Worm (Caenorhabditis elegans) whole organism, young adult: ENCODE results near the gene srd-32.

Source experiments
- B0035.1 ChIP-seq: sonication (generic microtip); optimal IDR thresholded peaks from 2 replicates; lab custom pipeline; 2016; ENCODE audit warnings: missing genetic modification characterization, mild to moderate bottlenecking, missing compliant biosample characterization, missing genotype, missing genetic modification reagents
- F10E7.11 ChIP-seq: sonication (generic microtip); optimal IDR thresholded peaks from 2 replicates; lab custom pipeline; 2017; ENCODE audit warnings: mild to moderate bottlenecking, missing genetic modification characterization, moderate library complexity, missing compliant biosample characterization
- F33H1.4 ChIP-seq: fragments of 200-800 bp; sonication (Bioruptor generic); IDR thresholded peaks from 2 replicates; pipeline ENCODE4 v1.3.6; 2022; ENCODE audit warnings: missing genetic modification reagents, missing genetic modification characterization, missing compliant biosample characterization
- F57A8.1 ChIP-seq: fragments of 200-800 bp; sonication (Bioruptor generic); optimal IDR thresholded peaks from 2 replicates; lab custom pipeline; 2018; ENCODE audit warnings: mild to moderate bottlenecking, missing genetic modification characterization, moderate library complexity, missing compliant biosample characterization
- Y56A3A.18 ChIP-seq: fragments of 200-800 bp; sonication (Bioruptor generic); IDR thresholded peaks from 2 replicates; pipeline ENCODE4 v1.3.6; 2022; ENCODE audit warnings: missing genetic modification reagents, missing genetic modification characterization, missing compliant biosample characterization
- Y67H2A.10 ChIP-seq: fragments of 200-800 bp; sonication (Bioruptor generic); conservative IDR thresholded peaks from 2 replicates; pipeline ENCODE4 v1.3.6; 2022; ENCODE audit warnings: missing genetic modification reagents, missing genetic modification characterization, missing compliant biosample characterization
- athp-1 ChIP-seq: sonication (generic microtip); optimal IDR thresholded peaks from 2 replicates; lab custom pipeline; 2017; ENCODE audit warnings: mild to moderate bottlenecking, missing genetic modification characterization, missing compliant biosample characterization
- attf-5 ChIP-seq: fragments of 200-800 bp; sonication (Bioruptor generic); optimal IDR thresholded peaks from 2 replicates; lab custom pipeline; 2018; ENCODE audit warnings: mild to moderate bottlenecking, missing genetic modification characterization, missing compliant biosample characterization
- ccch-3 ChIP-seq: fragments of 200-800 bp; sonication (Bioruptor generic); optimal IDR thresholded peaks from 2 replicates; lab custom pipeline; 2018; ENCODE audit warnings: mild to moderate bottlenecking, missing genetic modification characterization, missing compliant biosample characterization
- ceh-40 ChIP-seq: fragments of 200-800 bp; sonication (Bioruptor generic); IDR thresholded peaks from 2 replicates; pipeline ENCODE4 v1.3.6; 2022; ENCODE audit warnings: missing genetic modification characterization, missing compliant biosample characterization
- die-1 ChIP-seq: sonication (generic microtip); optimal IDR thresholded peaks from 2 replicates; lab custom pipeline; 2016; ENCODE audit warnings: missing genotype, mild to moderate bottlenecking, missing genetic modification characterization, missing compliant biosample characterization
- egl-18 ChIP-seq: fragments of 200-800 bp; sonication (Bioruptor generic); IDR thresholded peaks from 2 replicates; pipeline ENCODE4 v1.3.6; 2022; ENCODE audit warnings: missing genetic modification reagents, missing genetic modification characterization, missing compliant biosample characterization
- egrh-3 ChIP-seq: fragments of 200-800 bp; sonication (Bioruptor generic); IDR thresholded peaks from 2 replicates; pipeline ENCODE4 v1.3.6; 2022; ENCODE audit warnings: missing genetic modification reagents, missing genetic modification characterization, missing compliant biosample characterization
- gei-17 ChIP-seq: fragments of 200-800 bp; sonication (Bioruptor generic); optimal IDR thresholded peaks from 2 replicates; lab custom pipeline; 2018; ENCODE audit warnings: mild to moderate bottlenecking, missing genetic modification characterization, missing compliant biosample characterization
- him-1 ChIP-seq: sonication (generic microtip); optimal IDR thresholded peaks from 2 replicates; lab custom pipeline; 2016; ENCODE audit warnings: missing genotype, missing genetic modification reagents, missing genetic modification characterization, missing compliant biosample characterization
- hmg-1.2 ChIP-seq: fragments of 200-800 bp; sonication (Bioruptor generic); IDR thresholded peaks from 2 replicates; pipeline ENCODE4 v1.3.6; 2022; ENCODE audit warnings: missing genetic modification reagents, missing genetic modification characterization, missing compliant biosample characterization
- hmg-20 ChIP-seq: fragments of 200-800 bp; sonication (Bioruptor generic); IDR thresholded peaks from 2 replicates; pipeline ENCODE4 v1.3.6; 2022; ENCODE audit warnings: missing genetic modification reagents, missing genetic modification characterization, missing compliant biosample characterization
- let-607 ChIP-seq, 2 experiments: fragments of 200-800 bp in 1 of 2; sonication (Bioruptor generic) in 1 of 2; sonication (generic microtip) in 1 of 2; optimal IDR thresholded peaks; 2 replicates each; lab custom pipeline; 2016 to 2018; ENCODE audit warnings: mild to moderate bottlenecking in 2 of 2, missing compliant biosample characterization in 2 of 2, missing genetic modification characterization in 2 of 2, moderate library complexity in 2 of 2, missing genotype in 1 of 2
- lin-35 ChIP-seq, 3 experiments: fragments of 150-350 bp in 2 of 3; sonication (generic microtip) in 1 of 3; optimal IDR thresholded peaks; 2 replicates each; lab custom pipeline; 2014 to 2018; ENCODE audit warnings: missing biosample characterization in 3 of 3, missing genetic modification characterization in 3 of 3, missing genetic modification reagents in 3 of 3
- lin-54 ChIP-seq: fragments of 200-800 bp; sonication (Bioruptor generic); optimal IDR thresholded peaks from 2 replicates; lab custom pipeline; 2018; ENCODE audit warnings: mild to moderate bottlenecking, missing genetic modification characterization, missing compliant biosample characterization
- lsl-1 ChIP-seq: fragments of 200-800 bp; sonication (Bioruptor generic); optimal IDR thresholded peaks from 2 replicates; lab custom pipeline; 2018; ENCODE audit warnings: mild to moderate bottlenecking, missing genetic modification characterization, moderate library complexity, missing compliant biosample characterization
- madf-3 ChIP-seq: fragments of 200-800 bp; sonication (Bioruptor generic); IDR thresholded peaks from 2 replicates; pipeline ENCODE4 v1.3.6; 2022; ENCODE audit warnings: missing genetic modification reagents, missing genetic modification characterization, missing compliant biosample characterization
- madf-6 ChIP-seq: fragments of 200-800 bp; sonication (Bioruptor generic); IDR thresholded peaks from 2 replicates; pipeline ENCODE4 v1.3.6; 2022; ENCODE audit warnings: missing genetic modification reagents, missing genetic modification characterization, missing compliant biosample characterization
- mcd-1 ChIP-seq: fragments of 200-800 bp; sonication (Bioruptor generic); IDR thresholded peaks from 2 replicates; pipeline ENCODE4 v1.3.6; 2022; ENCODE audit warnings: missing genetic modification reagents, missing genetic modification characterization, missing compliant biosample characterization
- nhr-179 ChIP-seq: sonication (generic microtip); optimal IDR thresholded peaks from 2 replicates; lab custom pipeline; 2016; ENCODE audit warnings: mild to moderate bottlenecking, missing genetic modification characterization, missing compliant biosample characterization
- nhr-80 ChIP-seq: sonication (generic microtip); optimal IDR thresholded peaks from 2 replicates; lab custom pipeline; 2016; ENCODE audit warnings: missing genetic modification characterization, missing compliant biosample characterization
- pbrm-1 ChIP-seq: fragments of 200-800 bp; sonication (Bioruptor generic); IDR thresholded peaks from 2 replicates; pipeline ENCODE4 v1.3.6; 2022; ENCODE audit warnings: missing genetic modification reagents, missing genetic modification characterization, missing compliant biosample characterization
- pha-4 ChIP-seq: fragments of 150-350 bp; sonication (generic microtip); optimal IDR thresholded peaks from 2 replicates; lab custom pipeline; 2014; ENCODE audit warnings: missing biosample characterization, missing genetic modification reagents, missing genetic modification characterization
- rec-8 ChIP-seq, 2 experiments: sonication (generic microtip); optimal IDR thresholded peaks; 2 replicates each; lab custom pipeline; 2016; ENCODE audit warnings: mild to moderate bottlenecking in 2 of 2, missing genetic modification characterization in 2 of 2, missing genetic modification reagents in 2 of 2, missing genotype in 2 of 2, missing biosample characterization in 1 of 2, missing compliant biosample characterization in 1 of 2, moderate library complexity in 1 of 2
- rpc-1 ChIP-seq, 2 experiments: fragments of 150-350 bp in 1 of 2; sonication (generic microtip) in 1 of 2; optimal IDR thresholded peaks; 2 replicates each; lab custom pipeline; 2014 to 2018; ENCODE audit warnings: missing biosample characterization in 1 of 2, missing genetic modification characterization in 1 of 2, missing genetic modification reagents in 1 of 2, missing genotype in 1 of 2
- sea-2 ChIP-seq: fragments of 200-800 bp; sonication (Bioruptor generic); IDR thresholded peaks from 2 replicates; pipeline ENCODE4 v1.3.6; 2022; ENCODE audit warnings: missing genetic modification characterization, missing compliant biosample characterization
- sptf-2 ChIP-seq: fragments of 200-800 bp; sonication (Bioruptor generic); optimal IDR thresholded peaks from 2 replicates; lab custom pipeline; 2018; ENCODE audit warnings: mild to moderate bottlenecking, missing genetic modification characterization, missing compliant biosample characterization
- unc-130 ChIP-seq: sonication (generic microtip); optimal IDR thresholded peaks from 2 replicates; lab custom pipeline; 2016; ENCODE audit warnings: missing genetic modification reagents, missing genetic modification characterization, missing compliant biosample characterization
- ztf-25 ChIP-seq: fragments of 200-800 bp; sonication (Bioruptor generic); IDR thresholded peaks from 2 replicates; pipeline ENCODE4 v1.3.6; 2022; ENCODE audit warnings: missing genetic modification reagents, missing genetic modification characterization, missing compliant biosample characterization
- ztf-6 ChIP-seq: fragments of 200-800 bp; sonication (Bioruptor generic); IDR thresholded peaks from 2 replicates; pipeline ENCODE4 v1.3.6; 2022; ENCODE audit warnings: missing genetic modification reagents, missing genetic modification characterization, missing compliant biosample characterization

srd-32 gene

ce11 chrV:4857561-4857960 is 7.9 kb upstream of the srd-32 start:
- TF ChIP-seq him-1 (tag; lab: Kevin White, UChicago): no peak
- TF ChIP-seq Y56A3A.18: no peak

- TF ChIP-seq Y56A3A.18: no peak
- TF ChIP-seq lsl-1 (GFP tag; lab: Kevin White, UChicago): no peak
- TF ChIP-seq lin-35 (GFP tag; optimal IDR thresholded peaks at IDR 0.05; lab: Kevin White, UChicago): peak in 1 of 3 experiments; percentile 11
- peak; percentile 40; the same call in 1 of the 2 replicates for TF ChIP-seq hmg-1.2 (GFP tag; lab: Robert Waterston, UW)
These were observed 4.9 kb upstream of the srd-32 start for ce11 chrV:4860525-4860924.

ce11 chrV:4862737-4863136 is 2.7 kb upstream of the srd-32 start, which contains the start of gene C37H5.13:
Gene C37H5.13, minus strand, starts transcription at chrV:4862965.
- TF ChIP-seq nhr-80 (peak; percentile 22), madf-3 (GFP tag; lab: Robert Waterston, UW) (no peak), pha-4 (tag; lab: Kevin White, UChicago) (peak; percentile 11)
- TF ChIP-seq, all 124 proteins: peak for 2

DNA sequence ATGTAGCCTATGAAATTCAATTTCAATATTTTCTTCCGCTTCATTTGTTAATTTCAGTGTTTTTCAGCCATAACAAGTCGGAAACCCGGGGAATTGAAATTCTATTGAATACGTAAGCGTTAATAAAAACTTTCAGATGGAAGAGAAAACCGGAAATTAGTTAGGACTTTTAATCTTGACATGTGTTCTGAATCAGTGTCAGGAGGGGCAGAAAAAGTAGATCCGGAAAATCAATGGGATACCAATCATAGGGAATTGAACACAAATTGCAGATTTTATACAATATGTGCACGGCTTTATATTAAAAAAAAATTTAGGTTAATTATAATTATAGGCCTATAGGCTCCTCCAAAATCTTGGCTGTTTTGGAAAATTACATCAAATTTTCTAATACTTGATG is 1.1 kb upstream of the srd-32 start:
- TF ChIP-seq nhr-80 (no peak), lin-35 (GFP tag; optimal IDR thresholded peaks at IDR 0.05; lab: Kevin White, UChicago) (no peak), sea-2 (no peak), pbrm-1 (GFP tag; lab: Robert Waterston, UW) (no peak), ceh-40 (GFP tag; lab: Robert Waterston, UW) (no peak), lin-54 (GFP tag; lab: Kevin White, UChicago) (no peak)
- TF ChIP-seq, all 124 proteins: peak for 0

DNA sequence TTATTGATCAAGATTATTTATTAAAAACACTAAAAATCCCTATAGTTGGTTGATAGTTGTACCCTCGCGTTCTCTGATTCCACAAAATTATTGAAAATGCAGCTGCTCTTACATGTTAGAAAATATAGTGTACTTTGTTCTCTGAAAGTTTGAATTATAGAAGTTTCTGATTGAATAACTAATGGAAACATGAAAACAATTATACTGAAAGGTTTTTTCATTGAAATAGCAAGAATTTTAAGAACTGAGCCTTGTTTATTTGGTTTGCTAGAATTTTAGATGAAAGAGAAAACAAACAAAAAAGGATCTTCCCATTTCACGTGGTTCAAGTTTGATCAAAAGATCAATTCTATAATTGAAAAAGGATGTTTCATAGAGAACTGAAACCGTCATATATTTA is 2.1 kb downstream of the srd-32 start:
- TF ChIP-seq F57A8.1 (no peak), pbrm-1 (GFP tag; lab: Robert Waterston, UW) (no peak), mcd-1 (no peak), ztf-6 (GFP tag; lab: Robert Waterston, UW) (no peak), hmg-20 (GFP tag; lab: Robert Waterston, UW) (no peak), let-607 (tag; optimal IDR thresholded peaks at IDR 0.05; lab: Kevin White, UChicago) (no peak), F33H1.4 (GFP tag; lab: Robert Waterston, UW) (no peak)

- TF ChIP-seq let-607 (tag; optimal IDR thresholded peaks at IDR 0.05; lab: Kevin White, UChicago): no peak
- no peak for TF ChIP-seq egl-18
- no peak for TF ChIP-seq sptf-2 (GFP tag; lab: Kevin White, UChicago)
- no peak for TF ChIP-seq ccch-3 (GFP tag; lab: Kevin White, UChicago)
These were observed 3.2 kb downstream of the srd-32 start for ce11 chrV:4868698-4869097.

DNA sequence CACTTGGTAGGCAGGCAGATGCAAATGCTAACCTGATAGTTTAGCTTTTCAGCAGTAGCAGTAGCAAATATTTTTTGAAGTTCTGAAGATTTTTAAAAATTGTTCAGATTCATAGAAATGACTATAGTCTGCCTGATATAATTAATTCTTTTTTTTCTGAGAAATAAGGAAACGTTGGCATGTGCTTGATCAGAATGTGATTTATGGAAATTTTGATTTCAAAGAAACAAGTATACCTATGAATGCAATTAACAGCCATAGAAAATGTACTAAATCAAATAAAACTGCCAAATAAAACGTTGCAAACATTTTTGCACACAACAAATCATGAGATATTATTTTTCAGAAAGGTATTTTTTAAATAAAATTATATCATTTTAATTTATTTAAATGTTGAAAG is 5.2 kb downstream of the srd-32 start:
- no peak for TF ChIP-seq die-1 (tag; lab: Kevin White, UChicago)
- TF ChIP-seq hmg-1.2 (GFP tag; lab: Robert Waterston, UW): no peak
- no peak for TF ChIP-seq rpc-1 (optimal IDR thresholded peaks at IDR 0.05; lab: Kevin White, UChicago)
- TF ChIP-seq rpc-1 (tag; optimal IDR thresholded peaks at IDR 0.05; lab: Kevin White, UChicago): no peak
- TF ChIP-seq madf-6 (GFP tag; lab: Robert Waterston, UW): no peak
- no peak for TF ChIP-seq gei-17
- TF ChIP-seq athp-1 (tag; lab: Kevin White, UChicago): no peak
- no peak for TF ChIP-seq rec-8 (tag; optimal IDR thresholded peaks at IDR 0.05; lab: Kevin White, UChicago)
- TF ChIP-seq ztf-25 (GFP tag; lab: Robert Waterston, UW): no peak
- TF ChIP-seq Y67H2A.10: no peak
- no peak for TF ChIP-seq sptf-2 (GFP tag; lab: Kevin White, UChicago)
- TF ChIP-seq unc-130: no peak
- no peak for TF ChIP-seq F10E7.11 (tag; lab: Kevin White, UChicago)
- no peak for TF ChIP-seq B0035.1 (tag; lab: Kevin White, UChicago)
- no peak for TF ChIP-seq attf-5 (GFP tag; lab: Kevin White, UChicago)
- no peak for TF ChIP-seq egrh-3 (GFP tag; lab: Robert Waterston, UW)
- no peak for TF ChIP-seq nhr-179 (tag; lab: Kevin White, UChicago)
